Fruit fly (Drosophila melanogaster) Kc167 (cell line): ENCODE data around the gene CG13062.

Experiments
- Sin3A ChIP-seq: fragments of >200 bp; optimal IDR thresholded peaks from 2 replicates; lab custom pipeline; 2018; ENCODE audit warnings: missing external identifiers
- insv ChIP-seq: fragments of >200 bp; optimal IDR thresholded peaks from 3 replicates; lab custom pipeline; 2018; ENCODE audit warnings: missing external identifiers
- psq ChIP-seq: fragments of >200 bp; optimal IDR thresholded peaks from 2 replicates; lab custom pipeline; 2017; ENCODE audit warnings: missing external identifiers
- ttk ChIP-seq: sonication (Bioruptor generic); optimal IDR thresholded peaks from 2 replicates; lab custom pipeline; 2017; ENCODE audit warnings: missing external identifiers

DNA sequence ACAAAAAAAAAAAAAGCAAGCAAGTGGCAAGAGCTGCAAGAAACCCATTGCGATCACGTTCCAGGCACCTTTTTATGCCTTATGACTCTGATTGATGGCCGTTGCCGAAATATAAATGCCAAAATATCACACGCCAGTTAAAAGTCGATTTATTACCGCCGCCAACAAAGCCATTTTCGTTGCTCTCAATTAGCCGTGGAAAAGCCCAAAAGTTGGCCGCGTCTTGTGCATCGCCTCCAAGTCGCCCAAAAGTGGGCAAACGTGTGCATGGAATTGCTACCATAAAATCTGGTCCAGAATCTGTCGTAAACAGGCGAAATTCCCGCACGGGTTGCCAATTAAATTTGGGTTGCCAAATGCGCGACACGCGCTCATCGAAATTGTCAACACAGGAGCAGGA, 22.4 kb upstream of the CG13062 start:
- no peak for TF ChIP-seq ttk (lab: Kevin White, UChicago)
- no peak for TF ChIP-seq Sin3A (lab: Kevin White, UChicago)
- no peak for TF ChIP-seq psq (lab: Kevin White, UChicago)
- TF ChIP-seq insv (lab: Kevin White, UChicago) = no peak
